Fruit fly (Drosophila melanogaster): ENCODE measurements around the gene GstD7.

DNA sequence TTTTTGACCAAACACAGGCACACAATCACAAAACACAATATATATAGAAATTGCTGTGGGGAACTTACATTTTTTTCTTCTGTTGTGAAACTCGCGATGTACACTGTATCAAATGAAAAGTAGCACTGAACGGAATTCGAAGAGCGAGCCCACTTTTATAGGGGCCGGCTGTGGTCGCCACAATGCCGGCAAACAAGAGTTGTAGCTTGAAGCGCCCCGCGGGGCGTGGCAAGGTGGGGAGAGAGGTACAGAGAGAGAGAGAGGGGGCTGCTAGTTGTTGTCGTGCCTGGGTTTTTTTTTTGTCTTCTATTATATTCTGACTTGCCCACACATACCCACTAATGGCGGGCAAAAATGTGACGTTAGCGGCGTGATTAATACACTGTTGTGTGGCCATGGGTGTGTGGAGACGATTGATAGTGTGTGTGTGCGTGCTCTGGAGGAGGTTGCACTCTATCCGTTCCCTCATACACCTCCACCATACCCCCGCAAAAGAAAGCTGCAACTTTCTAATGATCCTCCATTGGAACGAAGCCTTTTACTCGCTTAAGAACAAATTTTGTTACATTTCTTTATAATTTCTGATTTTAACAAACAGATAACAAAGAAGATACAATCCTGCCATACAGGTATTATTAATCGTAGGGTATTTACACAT lies 9.0 kb upstream of the GstD7 start, which contains the start of gene GstD1:
- TF ChIP-seq Gug (GFP tag; IDR thresholded peaks at IDR 0.05), result 0 out of 2 replicates have a peak, but pooled peaks have one; percentile 52
- peak; percentile 71 for TF ChIP-seq CG3919 (GFP tag; optimal IDR thresholded peaks at IDR 0.05)
- peak; percentile 1 for TF ChIP-seq CG7368 (GFP tag; optimal IDR thresholded peaks at IDR 0.05)
- TF ChIP-seq Hr39 (GFP tag; optimal IDR thresholded peaks at IDR 0.05), result peak; percentile 61
- TF ChIP-seq vri (GFP tag; optimal IDR thresholded peaks at IDR 0.05), result peak; percentile 49
- TF ChIP-seq spab (GFP tag; optimal IDR thresholded peaks at IDR 0.05), result peak; percentile 25
- TF ChIP-seq CG16779 (tag; optimal IDR thresholded peaks at IDR 0.05), result peak; percentile 36
- peak; percentile 76 for TF ChIP-seq CG4318 (GFP tag; optimal IDR thresholded peaks at IDR 0.05)
- peak; percentile 75 for TF ChIP-seq eg (GFP tag; IDR thresholded peaks at IDR 0.05)
- peak; percentile 63 for TF ChIP-seq net (GFP tag; optimal IDR thresholded peaks at IDR 0.05)
- TF ChIP-seq CG11762 (GFP tag; optimal IDR thresholded peaks at IDR 0.05; ENCODE audit: insufficient read depth), result peak; percentile 30
- peak; percentile 10 for TF ChIP-seq Sox15 (GFP tag; optimal IDR thresholded peaks at IDR 0.05)
